Worm (Caenorhabditis elegans): Measurements from ENCODE around the gene cld-1.

The cld-1 gene

ce11 chrIV:12936221-12936776 is at the start of gene cld-1, which contains the start of gene dod-21:
Gene cld-1, minus strand, starts transcription at chrIV:12936271.
Gene dod-21, plus strand, starts transcription at chrIV:12936738.
- TF ChIP-seq K09A11.1 (tag; optimal IDR thresholded peaks at IDR 0.05; ENCODE audit: insufficient read depth): no peak
- TF ChIP-seq ceh-24 (tag; optimal IDR thresholded peaks at IDR 0.05): no peak
- no peak for TF ChIP-seq pag-3 (tag; optimal IDR thresholded peaks at IDR 0.05; ENCODE audit: borderline replicate concordance)
- no peak for TF ChIP-seq ceh-6 (GFP tag; optimal IDR thresholded peaks at IDR 0.05)
- TF ChIP-seq ceh-31 (tag; optimal IDR thresholded peaks at IDR 0.05): no peak
- TF ChIP-seq tbx-7 (tag; optimal IDR thresholded peaks at IDR 0.05): no peak
- TF ChIP-seq elt-2 (tag; optimal IDR thresholded peaks at IDR 0.05): peak; percentile 70

- TF ChIP-seq elt-2 (tag; optimal IDR thresholded peaks at IDR 0.05): peak; percentile 61
- no peak for TF ChIP-seq ceh-34 (tag; optimal IDR thresholded peaks at IDR 0.05)
Observed at ce11 chrIV:12978307-12979036, 42.4 kb upstream of the cld-1 start, which contains the start of gene K10D11.2. Gene K10D11.2, plus strand, starts transcription at chrIV:12978986.

DNA sequence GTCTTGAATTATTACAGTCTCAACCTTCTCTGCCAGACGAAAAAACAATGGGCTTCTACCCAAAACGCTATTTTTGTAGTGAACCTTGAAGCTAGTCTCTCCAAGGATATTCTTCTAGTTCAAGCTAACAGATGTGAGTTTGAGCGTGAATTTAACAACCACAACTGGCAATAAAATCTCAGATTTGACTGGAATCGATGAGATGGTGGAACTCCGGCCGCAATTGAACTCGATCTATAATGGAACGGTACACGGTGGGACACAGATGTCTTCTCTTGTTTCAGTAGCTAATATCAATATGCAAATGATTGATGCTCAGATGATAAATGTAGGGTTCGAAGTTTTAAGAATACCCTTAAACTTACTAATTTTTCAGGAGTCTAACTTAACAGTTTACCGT is 41.6 kb upstream of the cld-1 start:
- no peak for TF ChIP-seq K09A11.1 (tag; optimal IDR thresholded peaks at IDR 0.05; ENCODE audit: insufficient read depth)
- TF ChIP-seq nhr-11 (tag; optimal IDR thresholded peaks at IDR 0.05): no peak
- no peak for TF ChIP-seq elt-2 (tag; optimal IDR thresholded peaks at IDR 0.05)
- TF ChIP-seq dmd-4 (tag; optimal IDR thresholded peaks at IDR 0.05; ENCODE audit: borderline replicate concordance): no peak
- TF ChIP-seq ceh-9 (tag; optimal IDR thresholded peaks at IDR 0.05): no peak
- no peak for TF ChIP-seq pha-2 (tag; optimal IDR thresholded peaks at IDR 0.05)
- TF ChIP-seq pqm-1 (tag; optimal IDR thresholded peaks at IDR 0.05): no peak
- no peak for TF ChIP-seq pag-3 (tag; optimal IDR thresholded peaks at IDR 0.05; ENCODE audit: borderline replicate concordance)
- TF ChIP-seq ets-4 (tag; optimal IDR thresholded peaks at IDR 0.05): no peak
- TF ChIP-seq nfya-1 (tag; optimal IDR thresholded peaks at IDR 0.05): no peak
- TF ChIP-seq hlh-13 (GFP tag; optimal IDR thresholded peaks at IDR 0.05): no peak
- no peak for TF ChIP-seq ceh-2 (tag; optimal IDR thresholded peaks at IDR 0.05)
- TF ChIP-seq pax-1 (tag; optimal IDR thresholded peaks at IDR 0.05): no peak
- TF ChIP-seq ceh-30 (tag; optimal IDR thresholded peaks at IDR 0.05): no peak
- TF ChIP-seq ahr-1 (tag; optimal IDR thresholded peaks at IDR 0.05): no peak
- no peak for TF ChIP-seq eyg-1 (tag; optimal IDR thresholded peaks at IDR 0.05)
- no peak for TF ChIP-seq tbx-2 (tag; optimal IDR thresholded peaks at IDR 0.05)
- TF ChIP-seq fax-1 (tag; optimal IDR thresholded peaks at IDR 0.05): no peak

DNA sequence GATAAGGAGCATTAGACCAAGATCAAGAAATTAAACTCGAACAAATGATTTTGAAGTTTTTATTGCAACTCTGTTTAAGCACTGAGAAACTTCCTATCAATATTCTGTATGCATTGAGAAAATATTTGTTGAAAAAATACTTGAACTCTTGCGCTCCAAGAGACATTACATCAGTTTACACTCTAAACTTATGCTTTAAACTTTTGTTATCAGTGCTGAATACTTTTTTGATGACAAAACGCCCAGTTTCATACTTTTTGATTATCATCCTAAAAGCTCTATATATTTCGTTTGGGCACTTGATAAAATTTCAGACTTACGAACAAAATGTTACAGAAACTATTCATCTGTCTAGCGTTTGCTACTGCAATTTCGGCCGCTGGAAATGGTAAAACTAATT is 39.9 kb upstream of the cld-1 start, which contains the start of gene dod-17:
Gene dod-17 (plus strand): TSS at position 323 of the 400 bp plus-strand sequence.
- no peak for TF ChIP-seq rnt-1 (tag; optimal IDR thresholded peaks at IDR 0.05)
- TF ChIP-seq fkh-6 (tag; optimal IDR thresholded peaks at IDR 0.05): no peak
- no peak for TF ChIP-seq pax-1 (tag; optimal IDR thresholded peaks at IDR 0.05)
- no peak for TF ChIP-seq ceh-2 (tag; optimal IDR thresholded peaks at IDR 0.05)
- no peak for TF ChIP-seq nhr-232 (tag; optimal IDR thresholded peaks at IDR 0.05)
- no peak for TF ChIP-seq elt-4 (tag; optimal IDR thresholded peaks at IDR 0.05)
- no peak for TF ChIP-seq sdc-2 (tag; optimal IDR thresholded peaks at IDR 0.05)
- no peak for TF ChIP-seq npax-4 (tag; optimal IDR thresholded peaks at IDR 0.05)
- TF ChIP-seq mec-3 (tag; optimal IDR thresholded peaks at IDR 0.05; ENCODE audit: borderline replicate concordance): no peak
- TF ChIP-seq K09A11.1 (tag; optimal IDR thresholded peaks at IDR 0.05; ENCODE audit: insufficient read depth): no peak
- no peak for TF ChIP-seq pha-4 (tag; optimal IDR thresholded peaks at IDR 0.05)
- TF ChIP-seq ceh-14 (tag; optimal IDR thresholded peaks at IDR 0.05): no peak

DNA sequence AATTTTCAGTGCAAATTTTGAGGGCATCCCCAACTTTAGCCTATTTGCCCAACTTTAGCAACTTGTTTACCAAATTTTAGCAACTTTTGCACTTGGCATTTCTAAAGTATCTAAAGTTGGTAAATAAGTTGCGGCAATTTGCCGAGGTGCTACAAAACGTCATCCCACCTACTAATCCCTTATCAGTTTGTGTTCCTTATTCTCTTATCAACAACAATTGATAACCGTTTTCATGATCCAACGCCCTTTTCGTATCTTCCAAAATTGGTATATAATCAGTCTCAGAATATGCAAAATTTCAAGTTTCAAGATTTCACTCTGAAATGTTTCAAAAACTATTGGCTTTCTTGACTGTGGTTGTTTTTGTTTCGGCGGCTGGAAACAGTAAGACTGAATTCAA is 37.3 kb upstream of the cld-1 start, which contains the start of gene F55G11.4:
Gene F55G11.4 (plus strand): TSS at position 289 of the 400 bp plus-strand sequence.
- TF ChIP-seq tbx-7 (tag; optimal IDR thresholded peaks at IDR 0.05): no peak
- TF ChIP-seq elt-2 (tag; optimal IDR thresholded peaks at IDR 0.05): peak; percentile 64

Data from whole organism, late embryonic.